Fruit fly (Drosophila melanogaster): ENCODE data around the gene Sod1.

dm6 chr3L:11124841-11125240, 11.3 kb upstream of the Sod1 start:
- TF ChIP-seq Vsx1 (GFP tag; optimal IDR thresholded peaks at IDR 0.05): no peak
- no peak for TF ChIP-seq CG13894 (tag; optimal IDR thresholded peaks at IDR 0.05)
- TF ChIP-seq fd96Cb (tag; optimal IDR thresholded peaks at IDR 0.05): no peak
- TF ChIP-seq Bdp1 (GFP tag; optimal IDR thresholded peaks at IDR 0.05): no peak
- no peak for TF ChIP-seq Ssrp (tag; optimal IDR thresholded peaks at IDR 0.05)
- no peak for TF ChIP-seq knrl (GFP tag; IDR thresholded peaks at IDR 0.05; ENCODE audit: partially characterized antibody)
- TF ChIP-seq gcm2 (GFP tag; optimal IDR thresholded peaks at IDR 0.05): no peak
- TF ChIP-seq CG15601 (tag; optimal IDR thresholded peaks at IDR 0.05): no peak
- TF ChIP-seq az2 (GFP tag; optimal IDR thresholded peaks at IDR 0.05): no peak
- TF ChIP-seq CG9797 (GFP tag; optimal IDR thresholded peaks at IDR 0.05): no peak
- no peak for TF ChIP-seq bigmax (GFP tag; optimal IDR thresholded peaks at IDR 0.05)
- TF ChIP-seq CG12071 (GFP tag; optimal IDR thresholded peaks at IDR 0.05): no peak

Measured in whole organism, embryonic.